Worm (Caenorhabditis elegans): ENCODE data around the gene hpo-34.

hpo-34 gene

ce11 chrX:11523704-11524103, 4.8 kb upstream of the hpo-34 start:
- no peak for TF ChIP-seq gei-17 (GFP tag; optimal IDR thresholded peaks at IDR 0.05)
- no peak for TF ChIP-seq T07F8.4 (tag; optimal IDR thresholded peaks at IDR 0.05)
- no peak for TF ChIP-seq B0261.1 (tag; optimal IDR thresholded peaks at IDR 0.05)

DNA sequence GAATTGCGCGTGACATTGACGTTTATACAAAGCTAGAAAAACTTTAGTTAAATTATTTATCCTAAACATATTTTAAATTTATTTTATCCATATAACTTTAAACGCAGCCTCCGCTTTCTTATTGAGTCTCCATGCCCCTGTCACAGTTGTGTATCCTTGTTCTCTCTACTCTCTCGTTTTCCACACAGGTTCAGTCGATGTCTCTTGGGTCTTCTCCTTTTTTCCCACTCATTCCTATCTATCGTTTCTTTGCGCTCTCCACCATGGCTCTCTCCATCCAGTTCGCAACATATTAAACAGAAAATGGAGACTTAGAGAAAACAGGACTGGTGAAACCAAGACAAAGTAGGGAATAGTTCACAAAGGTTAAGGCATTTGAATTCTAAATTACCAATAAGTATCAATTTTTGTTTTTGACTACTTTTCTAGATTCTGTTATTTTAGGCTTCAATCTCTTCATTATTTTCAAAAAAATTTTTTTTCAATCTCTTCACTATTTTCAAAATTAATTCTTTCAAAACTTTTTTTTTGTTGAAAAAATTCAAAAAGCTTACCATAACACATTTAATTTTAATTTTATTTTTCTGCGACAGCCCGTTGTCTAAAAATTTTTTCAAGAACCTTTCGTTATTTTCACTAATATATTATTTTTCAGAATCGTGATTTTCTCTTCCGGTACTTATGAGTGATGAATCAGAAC, 3.3 kb upstream of the hpo-34 start, which contains the start of gene sdc-2:
sdc-2 (plus strand) TSS at position 650 of the 700 bp plus-strand sequence.
- TF ChIP-seq Y53G8AR.9 (GFP tag; conservative IDR thresholded peaks at IDR 0.05) (no peak), cebp-1 (GFP tag; IDR thresholded peaks at IDR 0.05) (no peak), cebp-1 (tag; optimal IDR thresholded peaks at IDR 0.05) (peak; percentile 84), Y95B8A.8 (GFP tag; IDR thresholded peaks at IDR 0.05) (no peak), hrde-1 (tag; optimal IDR thresholded peaks at IDR 0.05; ENCODE audit: borderline replicate concordance) (no peak), aptf-3 (GFP tag; IDR thresholded peaks at IDR 0.05) (no peak), nhr-179 (tag; optimal IDR thresholded peaks at IDR 0.05) (no peak), Y67H2A.10 (GFP tag; conservative IDR thresholded peaks at IDR 0.05) (no peak), ztf-3 (GFP tag; optimal IDR thresholded peaks at IDR 0.05) (no peak), ceh-40 (GFP tag; IDR thresholded peaks at IDR 0.05) (no peak), snpc-3.4 (tag; optimal IDR thresholded peaks at IDR 0.05) (no peak), Y56A3A.18 (GFP tag; IDR thresholded peaks at IDR 0.05) (peak; percentile 81; the same call in 1 of the 2 replicates), D2030.7 (GFP tag; IDR thresholded peaks at IDR 0.05) (no peak), madf-10 (tag; optimal IDR thresholded peaks at IDR 0.05) (no peak), lin-40 (tag; optimal IDR thresholded peaks at IDR 0.05) (peak; percentile 91), lin-54 (GFP tag; optimal IDR thresholded peaks at IDR 0.05) (no peak), ztf-28 (GFP tag; IDR thresholded peaks at IDR 0.05) (no peak), atf-7 (tag; optimal IDR thresholded peaks at IDR 0.05) (no peak), ceh-79 (tag; optimal IDR thresholded peaks at IDR 0.05) (no peak), tbp1 (GFP tag; optimal IDR thresholded peaks at IDR 0.05) (peak; percentile 64), K12H6.12 (tag; optimal IDR thresholded peaks at IDR 0.05) (peak; percentile 37), C17E4.6 (GFP tag; IDR thresholded peaks at IDR 0.05) (no peak), ceh-27 (GFP tag; optimal IDR thresholded peaks at IDR 0.05) (peak; percentile 45), snpc-4 (GFP tag; optimal IDR thresholded peaks at IDR 0.05) (no peak), snpc-4 (tag; optimal IDR thresholded peaks at IDR 0.05) (peak in 2 of 4 experiments; percentile 3 to 38), F52B5.7 (tag; optimal IDR thresholded peaks at IDR 0.05) (no peak), B0035.1 (tag; optimal IDR thresholded peaks at IDR 0.05) (no peak), attf-5 (GFP tag; optimal IDR thresholded peaks at IDR 0.05) (peak; percentile 20), pha-4 (tag; optimal IDR thresholded peaks at IDR 0.05) (no peak), rpc-1 (optimal IDR thresholded peaks at IDR 0.05) (no peak), rpc-1 (tag; optimal IDR thresholded peaks at IDR 0.05) (no peak), zfh-2 (GFP tag; conservative IDR thresholded peaks at IDR 0.05) (no peak), F57C9.4 (tag; optimal IDR thresholded peaks at IDR 0.05) (no peak), ceh-91 (GFP tag; IDR thresholded peaks at IDR 0.05) (no peak), akir-1 (GFP tag; optimal IDR thresholded peaks at IDR 0.05) (peak; percentile 11), ZK185.1 (tag; optimal IDR thresholded peaks at IDR 0.05; ENCODE audit: poor library complexity, severe bottlenecking) (peak; percentile 65), fkh-3 (tag; optimal IDR thresholded peaks at IDR 0.05) (no peak), lsl-1 (GFP tag; optimal IDR thresholded peaks at IDR 0.05) (no peak), attf-3 (GFP tag; conservative IDR thresholded peaks at IDR 0.05) (no peak), F55B11.4 (tag; optimal IDR thresholded peaks at IDR 0.05; ENCODE audit: borderline replicate concordance, insufficient read depth) (no peak), ceh-58 (GFP tag; IDR thresholded peaks at IDR 0.05) (no peak), lsy-27 (tag; optimal IDR thresholded peaks at IDR 0.05; ENCODE audit: borderline replicate concordance, insufficient read depth) (no peak), ekl-4 (GFP tag; IDR thresholded peaks at IDR 0.05) (no peak), Y79H2A.3 (GFP tag; conservative IDR thresholded peaks at IDR 0.05) (no peak)

Measured in whole organism, young adult.